Worm (Caenorhabditis elegans) whole organism, L3 larva: ENCODE data around the gene rpa-1.
A peak's percentile ranks its signal among the peaks of the same experiment; 100 is the strongest.

Source experiments
- fkh-10 ChIP-seq: sonication (generic microtip); optimal IDR thresholded peaks from 2 replicates; lab custom pipeline; 2017; ENCODE audit warnings: missing biosample characterization, missing genetic modification reagents, missing genetic modification characterization
- nhr-28 ChIP-seq: fragments of 150-350 bp; optimal IDR thresholded peaks from 2 replicates; lab custom pipeline; 2014; ENCODE audit warnings: missing biosample characterization, missing genetic modification characterization
- nhr-67 ChIP-seq: fragments of 150-350 bp; optimal IDR thresholded peaks from 2 replicates; lab custom pipeline; 2014; ENCODE audit warnings: missing biosample characterization, missing genetic modification characterization
- pha-4 ChIP-seq: fragments of 150-350 bp; optimal IDR thresholded peaks from 2 replicates; lab custom pipeline; 2014; ENCODE audit warnings: missing biosample characterization, missing genetic modification reagents, missing genetic modification characterization
- pqm-1 ChIP-seq: fragments of 150-350 bp; optimal IDR thresholded peaks from 2 replicates; lab custom pipeline; 2017; ENCODE audit warnings: missing biosample characterization, missing genetic modification characterization, inconsistent platforms
- unc-39 ChIP-seq: sonication (generic microtip); optimal IDR thresholded peaks from 4 replicates; lab custom pipeline; 2017; ENCODE audit warnings: missing biosample characterization, missing genetic modification characterization

DNA sequence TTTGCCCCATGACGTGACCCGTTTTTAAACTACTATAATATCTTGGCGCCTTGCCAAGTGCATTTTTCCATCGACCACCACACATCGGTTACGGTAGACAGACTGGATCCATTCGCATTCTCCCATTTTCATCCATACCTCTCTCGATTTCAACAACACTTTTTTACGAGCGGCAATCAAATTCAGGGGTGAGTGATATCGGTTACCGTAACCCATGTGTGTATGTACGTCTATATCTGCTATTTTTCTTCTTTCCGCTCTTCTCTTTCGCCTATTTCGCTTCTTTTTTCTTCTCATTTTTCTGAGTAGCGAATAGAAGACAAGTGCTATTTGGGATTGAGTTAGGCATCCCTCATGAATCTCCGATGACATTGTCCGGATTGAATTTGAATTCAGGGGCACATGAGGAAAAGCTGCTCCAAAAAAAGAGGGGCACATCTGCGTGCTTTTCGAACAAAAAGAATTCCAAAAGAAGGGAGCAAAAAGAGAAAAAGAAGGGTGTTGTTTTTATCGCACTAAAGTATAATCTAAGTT is 32.6 kb upstream of the rpa-1 start:
- TF ChIP-seq nhr-67 (tag; lab: Kevin White, UChicago) (no peak), nhr-28 (tag; lab: Kevin White, UChicago) (no peak), fkh-10 (GFP tag; lab: Kevin White, UChicago) (peak; percentile 79), unc-39 (tag; lab: Kevin White, UChicago) (no peak), pqm-1 (tag; lab: Kevin White, UChicago) (no peak), pha-4 (tag; lab: Kevin White, UChicago) (no peak)
